Worm (Caenorhabditis elegans): ENCODE measurements around the gene F47D12.7.

DNA sequence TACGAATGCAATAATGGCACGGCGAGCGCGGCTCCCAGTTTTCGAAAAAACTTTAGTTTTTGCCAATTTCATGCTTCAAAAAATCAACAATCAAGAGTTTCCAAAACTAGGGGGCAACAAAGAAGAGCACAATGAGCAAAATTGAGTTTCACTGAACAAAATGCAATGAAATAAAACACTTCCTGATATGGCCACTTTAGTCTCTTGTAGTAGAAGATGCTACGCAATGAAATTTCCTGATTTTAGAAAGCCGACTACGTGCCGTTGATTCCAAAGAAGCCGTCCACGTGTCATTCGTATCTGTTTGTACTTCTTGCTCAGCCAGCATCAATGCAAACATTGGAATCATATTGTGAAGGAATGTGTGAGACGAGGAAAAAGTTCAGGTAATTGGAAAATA lies 38.5 kb upstream of the F47D12.7 start:
- TF ChIP-seq hsf-1 (GFP tag; IDR thresholded peaks at IDR 0.05) (no peak), nhr-120 (GFP tag; IDR thresholded peaks at IDR 0.05) (no peak), gei-17 (GFP tag; optimal IDR thresholded peaks at IDR 0.05) (no peak), ets-4 (GFP tag; optimal IDR thresholded peaks at IDR 0.05) (no peak), F49E8.2 (tag; optimal IDR thresholded peaks at IDR 0.05; ENCODE audit: insufficient read depth) (no peak), hlh-12 (tag; optimal IDR thresholded peaks at IDR 0.05) (no peak), hrde-1 (tag; optimal IDR thresholded peaks at IDR 0.05; ENCODE audit: borderline replicate concordance) (no peak), dpff-1 (tag; optimal IDR thresholded peaks at IDR 0.05) (no peak), unc-130 (GFP tag; optimal IDR thresholded peaks at IDR 0.05) (no peak), B0019.2 (GFP tag; conservative IDR thresholded peaks at IDR 0.05) (no peak), nfya-1 (tag; optimal IDR thresholded peaks at IDR 0.05; ENCODE audit: borderline replicate concordance, insufficient read depth) (no peak), ama-1 (optimal IDR thresholded peaks at IDR 0.05) (no peak), ama-1 (GFP tag; optimal IDR thresholded peaks at IDR 0.05) (no peak)
